Fruit fly (Drosophila melanogaster): ENCODE measurements around the gene CG18476.

CG18476 gene

dm6 chr3R:11673955-11674663, 3.8 kb downstream of the CG18476 start, which contains the start of gene CG14715 (continued):
- TF ChIP-seq D (optimal IDR thresholded peaks at IDR 0.05) (no peak), D (GFP tag; optimal IDR thresholded peaks at IDR 0.05) (no peak), trh (GFP tag; optimal IDR thresholded peaks at IDR 0.05) (no peak), CG17568 (GFP tag; optimal IDR thresholded peaks at IDR 0.05) (no peak), gcm2 (GFP tag; optimal IDR thresholded peaks at IDR 0.05) (no peak), Dip2 (GFP tag; IDR thresholded peaks at IDR 0.05) (no peak), chif (GFP tag; optimal IDR thresholded peaks at IDR 0.05) (peak; percentile 20 to 34), emc (GFP tag; optimal IDR thresholded peaks at IDR 0.05) (no peak), CG10431 (GFP tag; optimal IDR thresholded peaks at IDR 0.05) (no peak), Usf (GFP tag; optimal IDR thresholded peaks at IDR 0.05) (no peak), eyg (GFP tag; optimal IDR thresholded peaks at IDR 0.05) (no peak), CG3838 (GFP tag; optimal IDR thresholded peaks at IDR 0.05) (no peak), CG18619 (GFP tag; optimal IDR thresholded peaks at IDR 0.05) (no peak), slp2 (GFP tag; optimal IDR thresholded peaks at IDR 0.05) (peak; percentile 14), sug (tag; optimal IDR thresholded peaks at IDR 0.05) (peak; percentile 19), CG11504 (tag; optimal IDR thresholded peaks at IDR 0.05) (peak; percentile 74), CG17385 (GFP tag; optimal IDR thresholded peaks at IDR 0.05) (peak; percentile 16), Fer3 (tag; optimal IDR thresholded peaks at IDR 0.05) (peak; percentile 3), CG12299 (tag; optimal IDR thresholded peaks at IDR 0.05) (no peak), CG7556 (GFP tag; optimal IDR thresholded peaks at IDR 0.05) (peak; percentile 7), sima (GFP tag; optimal IDR thresholded peaks at IDR 0.05) (no peak), en (GFP tag; optimal IDR thresholded peaks at IDR 0.05) (no peak), zfh1 (GFP tag; IDR thresholded peaks at IDR 0.05) (no peak), Doc2 (GFP tag; IDR thresholded peaks at IDR 0.05) (no peak), CG43689 (GFP tag; IDR thresholded peaks at IDR 0.05) (no peak), hb (GFP tag; IDR thresholded peaks at IDR 0.05; ENCODE audit: partially characterized antibody) (no peak), CG4328 (GFP tag; optimal IDR thresholded peaks at IDR 0.05) (no peak), CG17359 (tag; optimal IDR thresholded peaks at IDR 0.05) (peak; percentile 23), cas (GFP tag; IDR thresholded peaks at IDR 0.05) (no peak), eve (GFP tag; optimal IDR thresholded peaks at IDR 0.05) (no peak), Xrp1 (GFP tag; IDR thresholded peaks at IDR 0.05) (peak; percentile 56; the same call in 1 of the 2 replicates), salm (tag; optimal IDR thresholded peaks at IDR 0.05) (no peak), CG10979 (tag; optimal IDR thresholded peaks at IDR 0.05) (peak; percentile 16), schlank (tag; optimal IDR thresholded peaks at IDR 0.05) (no peak), Chrac-16 (GFP tag; optimal IDR thresholded peaks at IDR 0.05) (peak; percentile 39), Pdp1 (GFP tag; optimal IDR thresholded peaks at IDR 0.05) (peak; percentile 34 to 63), TFAM (GFP tag; optimal IDR thresholded peaks at IDR 0.05) (no peak), ERR (GFP tag; optimal IDR thresholded peaks at IDR 0.05) (no peak), ro (GFP tag; IDR thresholded peaks at IDR 0.05) (no peak), CG32772 (GFP tag; IDR thresholded peaks at IDR 0.05) (no peak), B-H1 (GFP tag; IDR thresholded peaks at IDR 0.05) (0 out of 3 replicates have a peak, but pooled peaks have one; percentile 16), peb (GFP tag; IDR thresholded peaks at IDR 0.05) (no peak), CG5180 (GFP tag; optimal IDR thresholded peaks at IDR 0.05) (no peak), CG6791 (GFP tag; IDR thresholded peaks at IDR 0.05; ENCODE audit: partially characterized antibody) (no peak), Fer2 (tag; optimal IDR thresholded peaks at IDR 0.05) (no peak), Meics (GFP tag; optimal IDR thresholded peaks at IDR 0.05) (peak; percentile 6), CG6654 (GFP tag; optimal IDR thresholded peaks at IDR 0.05) (no peak), CG18011 (GFP tag; optimal IDR thresholded peaks at IDR 0.05) (no peak), CG2889 (GFP tag; IDR thresholded peaks at IDR 0.05) (no peak), ash1 (GFP tag; optimal IDR thresholded peaks at IDR 0.05) (no peak)
